Fruit fly (Drosophila melanogaster) whole organism, embryonic: ENCODE data around the gene Ttc19.
A peak's percentile ranks its signal among the peaks of the same experiment; 100 is the strongest.

Experiments used
- B-H1 ChIP-seq: fragments of 200-800 bp; sonication (Bioruptor generic); IDR thresholded peaks from 3 replicates; pipeline ENCODE4 v1.3.6; 2022; ENCODE audit warnings: missing biosample characterization, missing genetic modification characterization
- Bteb2 ChIP-seq: fragments of 200-800 bp; sonication (Bioruptor generic); optimal IDR thresholded peaks from 2 replicates; lab custom pipeline; 2016; ENCODE audit warnings: missing biosample characterization, missing genetic modification characterization
- CG10274 ChIP-seq: fragments of 200-800 bp; sonication (Bioruptor generic); optimal IDR thresholded peaks from 3 replicates; lab custom pipeline; 2017; ENCODE audit warnings: missing biosample characterization, mild to moderate bottlenecking, missing genetic modification characterization
- CG11398 ChIP-seq: fragments of 200-800 bp; sonication (Bioruptor generic); optimal IDR thresholded peaks from 2 replicates; lab custom pipeline; 2016; ENCODE audit warnings: missing biosample characterization, missing genetic modification characterization
- CG11504 ChIP-seq: fragments of 200-800 bp; sonication (Bioruptor generic); optimal IDR thresholded peaks from 3 replicates; lab custom pipeline; 2019; ENCODE audit warnings: missing biosample characterization, mild to moderate bottlenecking, missing genetic modification characterization, moderate library complexity
- CG14014 ChIP-seq: fragments of 200-800 bp; sonication (Bioruptor generic); IDR thresholded peaks from 2 replicates; pipeline ENCODE4 v1.3.6; 2022; ENCODE audit warnings: missing biosample characterization, missing genetic modification characterization
- CG15269 ChIP-seq: fragments of 200-800 bp; sonication (Bioruptor generic); optimal IDR thresholded peaks from 2 replicates; lab custom pipeline; 2018; ENCODE audit warnings: missing biosample characterization, mild to moderate bottlenecking, missing genetic modification characterization, moderate library complexity
- CG1529 ChIP-seq: fragments of 200-800 bp; sonication (Bioruptor generic); optimal IDR thresholded peaks from 3 replicates; lab custom pipeline; 2018; ENCODE audit warnings: missing biosample characterization, missing genetic modification characterization
- CG18262 ChIP-seq: fragments of 200-800 bp; optimal IDR thresholded peaks from 3 replicates; lab custom pipeline; 2019; ENCODE audit warnings: missing biosample characterization, mild to moderate bottlenecking, missing genetic modification characterization, moderate library complexity
- CG18476 ChIP-seq: fragments of 200-800 bp; sonication (Bioruptor generic); optimal IDR thresholded peaks from 2 replicates; lab custom pipeline; 2016; ENCODE audit warnings: missing biosample characterization, mild to moderate bottlenecking, missing genetic modification characterization
- CG2116 ChIP-seq: fragments of 200-800 bp; sonication (Bioruptor generic); optimal IDR thresholded peaks from 3 replicates; lab custom pipeline; 2018; ENCODE audit warnings: missing biosample characterization, mild to moderate bottlenecking, missing genetic modification characterization
- CG2120 ChIP-seq: fragments of 200-800 bp; sonication (Bioruptor generic); optimal IDR thresholded peaks from 3 replicates; lab custom pipeline; 2016; ENCODE audit warnings: missing biosample characterization, missing genetic modification characterization
- CG2875 ChIP-seq: fragments of 200-800 bp; sonication (Bioruptor generic); optimal IDR thresholded peaks from 2 replicates; lab custom pipeline; 2017; ENCODE audit warnings: missing biosample characterization, mild to moderate bottlenecking, missing genetic modification characterization, missing genetic modification reagents
- CG34224 ChIP-seq: fragments of 200-800 bp; sonication (Bioruptor generic); IDR thresholded peaks from 3 replicates; pipeline ENCODE4 v1.3.6; 2022; ENCODE audit warnings: missing biosample characterization, missing genetic modification characterization; ENCODE audit not compliant: partially characterized antibody
- CG42726 ChIP-seq: fragments of 200-800 bp; sonication (Bioruptor generic); IDR thresholded peaks from 2 replicates; pipeline ENCODE4 v1.3.6; 2022; ENCODE audit warnings: missing biosample characterization, missing genetic modification characterization; ENCODE audit not compliant: partially characterized antibody
- CG4404 ChIP-seq: fragments of 200-800 bp; sonication (Bioruptor generic); IDR thresholded peaks from 2 replicates; pipeline ENCODE4 v1.3.6; 2022; ENCODE audit warnings: missing biosample characterization, missing genetic modification characterization
- CG4617 ChIP-seq: fragments of 200-800 bp; sonication (Bioruptor generic); optimal IDR thresholded peaks from 3 replicates; lab custom pipeline; 2016; ENCODE audit warnings: missing biosample characterization, missing genetic modification characterization, borderline replicate concordance
- CG4730 ChIP-seq: fragments of 200-800 bp; sonication (Bioruptor generic); IDR thresholded peaks from 2 replicates; pipeline ENCODE4 v1.3.6; 2022; ENCODE audit warnings: missing biosample characterization, missing genetic modification characterization
- CG4820 ChIP-seq: fragments of 200-800 bp; sonication (Bioruptor generic); optimal IDR thresholded peaks from 3 replicates; lab custom pipeline; 2016; ENCODE audit warnings: missing biosample characterization, missing genetic modification characterization
- CG6683 ChIP-seq: fragments of 200-800 bp; sonication (Bioruptor generic); optimal IDR thresholded peaks from 2 replicates; lab custom pipeline; 2017; ENCODE audit warnings: missing biosample characterization, mild to moderate bottlenecking, missing genetic modification characterization, missing genetic modification reagents
- CG7987 ChIP-seq: fragments of 200-800 bp; sonication (Bioruptor generic); optimal IDR thresholded peaks from 2 replicates; lab custom pipeline; 2018; ENCODE audit warnings: missing biosample characterization, mild to moderate bottlenecking, missing genetic modification characterization, moderate library complexity
- CG8281 ChIP-seq: fragments of 200-800 bp; sonication (Bioruptor generic); optimal IDR thresholded peaks from 2 replicates; lab custom pipeline; 2018; ENCODE audit warnings: missing biosample characterization, mild to moderate bottlenecking, missing genetic modification characterization, moderate library complexity
- D19A ChIP-seq: fragments of 200-800 bp; optimal IDR thresholded peaks from 3 replicates; lab custom pipeline; 2019; ENCODE audit warnings: missing biosample characterization, mild to moderate bottlenecking, missing genetic modification characterization, moderate library complexity
- Dek ChIP-seq: fragments of 200-800 bp; sonication (Bioruptor generic); optimal IDR thresholded peaks from 3 replicates; lab custom pipeline; 2019; ENCODE audit warnings: missing biosample characterization, mild to moderate bottlenecking, missing genetic modification characterization, moderate library complexity
- Ets97D ChIP-seq: fragments of 200-800 bp; sonication (Bioruptor generic); optimal IDR thresholded peaks from 3 replicates; lab custom pipeline; 2016; ENCODE audit warnings: missing biosample characterization, missing genetic modification characterization
- MTF-1 ChIP-seq: fragments of 200-800 bp; sonication (Bioruptor generic); optimal IDR thresholded peaks from 2 replicates; lab custom pipeline; 2018; ENCODE audit warnings: missing biosample characterization, mild to moderate bottlenecking, missing genetic modification characterization, borderline replicate concordance
- Myb ChIP-seq: fragments of 200-800 bp; sonication (Bioruptor generic); optimal IDR thresholded peaks from 2 replicates; lab custom pipeline; 2016; ENCODE audit warnings: missing biosample characterization, missing genetic modification characterization
- Nf-YB ChIP-seq: fragments of 200-800 bp; sonication (Bioruptor generic); optimal IDR thresholded peaks from 3 replicates; lab custom pipeline; 2019; ENCODE audit warnings: missing biosample characterization, mild to moderate bottlenecking, missing genetic modification characterization, moderate library complexity
- Opbp ChIP-seq: fragments of 200-800 bp; sonication (Bioruptor generic); IDR thresholded peaks from 3 replicates; pipeline ENCODE4 v1.3.6; 2022; ENCODE audit warnings: missing biosample characterization, missing genetic modification characterization; ENCODE audit not compliant: partially characterized antibody
- Ptx1 ChIP-seq: fragments of 200-800 bp; sonication (Bioruptor generic); IDR thresholded peaks from 2 replicates; pipeline ENCODE4 v1.3.6; 2022; ENCODE audit warnings: missing biosample characterization, missing genetic modification characterization
- Sox100B ChIP-seq: fragments of 200-800 bp; sonication (Bioruptor generic); optimal IDR thresholded peaks from 3 replicates; lab custom pipeline; 2018; ENCODE audit warnings: missing biosample characterization, mild to moderate bottlenecking, missing genetic modification characterization
- Taf1 ChIP-seq: fragments of 200-800 bp; sonication (Bioruptor generic); IDR thresholded peaks from 2 replicates; pipeline ENCODE4 v1.3.6; 2022; ENCODE audit warnings: missing biosample characterization, missing genetic modification characterization
- cato ChIP-seq: fragments of 200-800 bp; sonication (Bioruptor generic); optimal IDR thresholded peaks from 2 replicates; lab custom pipeline; 2016; ENCODE audit warnings: missing biosample characterization, missing genetic modification characterization, borderline replicate concordance
- crp ChIP-seq, 2 experiments: fragments of 200-800 bp; sonication (Bioruptor generic); optimal IDR thresholded peaks; 2 replicates in 1 of 2; 3 replicates in 1 of 2; lab custom pipeline; 2017; ENCODE audit warnings: missing biosample characterization in 2 of 2, missing genetic modification characterization in 2 of 2, mild to moderate bottlenecking in 1 of 2, moderate library complexity in 1 of 2
- dati ChIP-seq: fragments of 200-800 bp; sonication (Bioruptor generic); IDR thresholded peaks from 2 replicates; pipeline ENCODE4 v1.3.6; 2022; ENCODE audit warnings: missing biosample characterization, missing genetic modification characterization
- gce ChIP-seq: fragments of 200-800 bp; sonication (Bioruptor generic); IDR thresholded peaks from 3 replicates; pipeline ENCODE4 v1.3.6; 2022; ENCODE audit warnings: missing biosample characterization, missing genetic modification characterization
- ham ChIP-seq: fragments of 200-800 bp; sonication (Bioruptor generic); IDR thresholded peaks from 2 replicates; pipeline ENCODE4 v1.3.6; 2022; ENCODE audit warnings: missing biosample characterization, missing genetic modification characterization
- ind ChIP-seq: fragments of 200-800 bp; sonication (Bioruptor generic); optimal IDR thresholded peaks from 3 replicates; lab custom pipeline; 2016; ENCODE audit warnings: missing biosample characterization, missing genetic modification characterization
- kni ChIP-seq: fragments of 200-800 bp; sonication (Bioruptor generic); optimal IDR thresholded peaks from 3 replicates; lab custom pipeline; 2017; ENCODE audit warnings: mild to moderate bottlenecking, missing biosample characterization, missing genetic modification reagents, missing genetic modification characterization
- lab ChIP-seq: fragments of 200-800 bp; sonication (Bioruptor generic); optimal IDR thresholded peaks from 3 replicates; lab custom pipeline; 2017; ENCODE audit warnings: missing biosample characterization, missing genetic modification characterization, mild to moderate bottlenecking, moderate library complexity, missing genetic modification reagents
- nom ChIP-seq: fragments of 200-800 bp; sonication (Bioruptor generic); optimal IDR thresholded peaks from 2 replicates; lab custom pipeline; 2017; ENCODE audit warnings: missing biosample characterization, missing genetic modification characterization, mild to moderate bottlenecking, moderate library complexity, missing genetic modification reagents
- pnt ChIP-seq: fragments of 200-800 bp; sonication (Bioruptor generic); optimal IDR thresholded peaks from 3 replicates; lab custom pipeline; 2016; ENCODE audit warnings: missing biosample characterization, missing genetic modification characterization
- rib ChIP-seq: fragments of 200-800 bp; sonication (Bioruptor generic); IDR thresholded peaks from 2 replicates; pipeline ENCODE4 v1.3.6; 2022; ENCODE audit warnings: missing biosample characterization, missing genetic modification characterization
- run ChIP-seq: fragments of 200-800 bp; sonication (Bioruptor generic); optimal IDR thresholded peaks from 3 replicates; lab custom pipeline; 2018; ENCODE audit warnings: missing biosample characterization, mild to moderate bottlenecking, missing genetic modification characterization
- sens-2 ChIP-seq: fragments of 200-800 bp; sonication (Bioruptor generic); IDR thresholded peaks from 2 replicates; pipeline ENCODE4 v1.3.6; 2022; ENCODE audit warnings: missing biosample characterization, missing genetic modification characterization
- unc-4 ChIP-seq: fragments of 200-800 bp; sonication (Bioruptor generic); IDR thresholded peaks from 2 replicates; pipeline ENCODE4 v1.3.6; 2022; ENCODE audit warnings: missing biosample characterization, missing genetic modification characterization; ENCODE audit not compliant: partially characterized antibody
- zen2 ChIP-seq: fragments of 200-800 bp; sonication (Bioruptor generic); IDR thresholded peaks from 3 replicates; pipeline ENCODE4 v1.3.6; 2022; ENCODE audit warnings: missing biosample characterization, missing genetic modification characterization; ENCODE audit not compliant: partially characterized antibody
- zfh2 ChIP-seq: fragments of 200-800 bp; sonication (Bioruptor generic); optimal IDR thresholded peaks from 2 replicates; lab custom pipeline; 2016; ENCODE audit warnings: missing biosample characterization, missing genetic modification characterization

Ttc19 gene

dm6 chr2L:19023972-19024743 lies 20.8 kb downstream of the Ttc19 start (continued):
- TF ChIP-seq CG18262 (tag; lab: Kevin White, UChicago) (peak; percentile 73), Taf1 (GFP tag; lab: Robert Waterston, UW) (no peak), CG10274 (GFP tag; lab: Kevin White, UChicago) (peak; percentile 9), rib (GFP tag; lab: Robert Waterston, UW) (no peak), ind (GFP tag; lab: Kevin White, UChicago) (peak; percentile 58), pnt (GFP tag; lab: Kevin White, UChicago) (no peak), D19A (peak; percentile 83), Ptx1 (peak; percentile 68), CG6683 (GFP tag; lab: Kevin White, UChicago) (peak; percentile 69), CG11504 (tag; lab: Kevin White, UChicago) (peak; percentile 89), cato (GFP tag; lab: Kevin White, UChicago) (no peak), CG7987 (GFP tag; lab: Kevin White, UChicago) (peak; percentile 10), zfh2 (no peak), CG4617 (no peak), CG34224 (no peak), crp (GFP tag; optimal IDR thresholded peaks at IDR 0.05; lab: Kevin White, UChicago) (peak in 1 of 2 experiments; percentile 15), MTF-1 (GFP tag; lab: Kevin White, UChicago) (no peak), zen2 (GFP tag; lab: Robert Waterston, UW) (no peak), Opbp (GFP tag; lab: Robert Waterston, UW) (no peak), CG2875 (GFP tag; lab: Kevin White, UChicago) (peak; percentile 34), CG4404 (no peak; the same call in 1 of the 2 replicates), dati (GFP tag; lab: Robert Waterston, UW) (no peak), Bteb2 (GFP tag; lab: Kevin White, UChicago) (peak; percentile 40), CG1529 (GFP tag; lab: Kevin White, UChicago) (peak; percentile 30), Nf-YB (peak; percentile 57), kni (no peak), CG15269 (tag; lab: Kevin White, UChicago) (peak; percentile 84), sens-2 (GFP tag; lab: Robert Waterston, UW) (no peak), CG14014 (peak; percentile 58; the same call in 1 of the 2 replicates), Dek (peak; percentile 74), CG11398 (GFP tag; lab: Kevin White, UChicago) (no peak), unc-4 (GFP tag; lab: Robert Waterston, UW) (0 out of 2 replicates have a peak, but pooled peaks have one; percentile 29), Sox100B (peak; percentile 78), B-H1 (GFP tag; lab: Robert Waterston, UW) (peak; percentile 37; the same call in 2 of the 3 replicates), CG2116 (GFP tag; lab: Kevin White, UChicago) (no peak), Myb (GFP tag; lab: Kevin White, UChicago) (no peak), CG8281 (tag; lab: Kevin White, UChicago) (peak; percentile 19), run (tag; lab: Kevin White, UChicago) (peak; percentile 38), CG18476 (GFP tag; lab: Kevin White, UChicago) (peak; percentile 35), CG42726 (GFP tag; lab: Robert Waterston, UW) (no peak), lab (GFP tag; lab: Kevin White, UChicago) (peak; percentile 86), CG2120 (GFP tag; lab: Kevin White, UChicago) (peak; percentile 75), CG4820 (peak; percentile 32), ham (GFP tag; lab: Robert Waterston, UW) (no peak), gce (GFP tag; lab: Robert Waterston, UW) (no peak), nom (GFP tag; lab: Kevin White, UChicago) (peak; percentile 41), Ets97D (GFP tag; lab: Kevin White, UChicago) (no peak), CG4730 (no peak)
